Worm (Caenorhabditis elegans) whole organism, late embryonic: Measurements from ENCODE around the gene F18E2.15.

ENCODE experiments used
- F13H6.1 ChIP-seq: sonication (generic microtip); optimal IDR thresholded peaks from 2 replicates; lab custom pipeline; 2016; ENCODE audit warnings: missing genetic modification characterization, missing compliant biosample characterization
- K02D7.2 ChIP-seq: sonication (generic microtip); optimal IDR thresholded peaks from 2 replicates; lab custom pipeline; 2017; ENCODE audit warnings: mild to moderate bottlenecking, missing genetic modification characterization, missing compliant biosample characterization
- T23F11.4 ChIP-seq: fragments of 200-800 bp; sonication (Bioruptor generic); optimal IDR thresholded peaks from 2 replicates; lab custom pipeline; 2018; ENCODE audit warnings: mild to moderate bottlenecking, missing genetic modification characterization, missing compliant biosample characterization
- ama-1 ChIP-seq: fragments of 150-350 bp; optimal IDR thresholded peaks from 2 replicates; lab custom pipeline; 2014
- elt-4 ChIP-seq: sonication (generic microtip); optimal IDR thresholded peaks from 2 replicates; lab custom pipeline; 2016; ENCODE audit warnings: missing genetic modification characterization, missing compliant biosample characterization
- ets-4 ChIP-seq: sonication (generic microtip); optimal IDR thresholded peaks from 2 replicates; lab custom pipeline; 2016; ENCODE audit warnings: missing genetic modification characterization, missing compliant biosample characterization
- mec-3 ChIP-seq: sonication (generic microtip); optimal IDR thresholded peaks from 2 replicates; lab custom pipeline; 2016; ENCODE audit warnings: borderline replicate concordance, missing genetic modification characterization, missing compliant biosample characterization
- nfya-1 ChIP-seq: sonication (generic microtip); optimal IDR thresholded peaks from 2 replicates; lab custom pipeline; 2017; ENCODE audit warnings: missing genetic modification characterization, mild to moderate bottlenecking, missing compliant biosample characterization, antibody characterized with exemption, moderate library complexity
- nhr-11 ChIP-seq: fragments of 150-350 bp; optimal IDR thresholded peaks from 2 replicates; lab custom pipeline; 2014; ENCODE audit warnings: missing biosample characterization, missing genetic modification characterization
- pat-9 ChIP-seq: fragments of 200-800 bp; sonication (Bioruptor generic); optimal IDR thresholded peaks from 2 replicates; lab custom pipeline; 2018; ENCODE audit warnings: mild to moderate bottlenecking, missing genetic modification characterization, moderate library complexity, missing compliant biosample characterization
- pha-4 ChIP-seq: fragments of 150-350 bp; optimal IDR thresholded peaks from 2 replicates; lab custom pipeline; 2018; ENCODE audit warnings: missing biosample characterization, missing genetic modification reagents, missing genetic modification characterization

DNA sequence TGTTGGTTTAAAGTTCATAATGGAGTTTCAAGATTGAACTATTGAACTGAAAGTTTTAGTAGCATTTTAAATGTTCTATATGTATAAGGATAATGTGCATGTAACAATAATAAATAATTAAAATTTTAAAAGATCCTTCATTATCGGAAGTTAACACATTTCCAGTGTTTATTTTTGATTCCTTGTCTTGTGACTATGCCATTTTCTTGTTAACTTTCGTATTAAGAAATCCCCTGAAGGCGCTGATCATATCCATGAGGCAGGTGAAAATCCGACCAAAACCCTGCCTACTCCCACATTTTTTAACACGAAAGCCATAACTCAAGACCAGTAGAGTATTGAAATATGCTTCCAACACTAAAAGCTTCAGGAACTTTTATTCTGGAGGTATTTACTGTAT lies 41.1 kb downstream of the F18E2.15 start, which contains the start of gene R11D1.7:
- TF ChIP-seq nfya-1 (no peak), elt-4 (tag; lab: Kevin White, UChicago) (no peak), pha-4 (tag; lab: Kevin White, UChicago) (no peak), T23F11.4 (GFP tag; lab: Kevin White, UChicago) (no peak), ama-1 (no peak), nhr-11 (tag; lab: Kevin White, UChicago) (no peak), K02D7.2 (tag; lab: Kevin White, UChicago) (no peak), mec-3 (tag; lab: Kevin White, UChicago) (no peak), F13H6.1 (tag; lab: Kevin White, UChicago) (no peak), pat-9 (tag; lab: Kevin White, UChicago) (no peak), ets-4 (tag; lab: Kevin White, UChicago) (no peak)
